Fruit fly (Drosophila melanogaster) whole organism, embryonic: ENCODE data around the gene CG43401.

Experiments
- Antp ChIP-seq: fragments of 200-800 bp; sonication (Bioruptor generic); optimal IDR thresholded peaks from 3 replicates; lab custom pipeline; 2016; ENCODE audit warnings: missing biosample characterization, missing genetic modification characterization
- B-H1 ChIP-seq: fragments of 200-800 bp; sonication (Bioruptor generic); IDR thresholded peaks from 3 replicates; pipeline ENCODE4 v1.3.6; 2022; ENCODE audit warnings: missing biosample characterization, missing genetic modification characterization
- Bgb ChIP-seq: fragments of 200-800 bp; sonication (Bioruptor generic); IDR thresholded peaks from 2 replicates; pipeline ENCODE4 v1.3.6; 2022; ENCODE audit warnings: missing biosample characterization, missing genetic modification characterization; ENCODE audit not compliant: partially characterized antibody
- CG10209 ChIP-seq: fragments of 200-800 bp; sonication (Bioruptor generic); optimal IDR thresholded peaks from 3 replicates; lab custom pipeline; 2017; ENCODE audit warnings: missing biosample characterization, mild to moderate bottlenecking, missing genetic modification characterization, missing genetic modification reagents
- CG1024 ChIP-seq: fragments of 200-800 bp; sonication (Bioruptor generic); IDR thresholded peaks from 2 replicates; pipeline ENCODE4 v1.3.6; 2022; ENCODE audit warnings: missing biosample characterization, missing genetic modification characterization
- CG10267 ChIP-seq: fragments of 200-800 bp; sonication (Bioruptor generic); optimal IDR thresholded peaks from 2 replicates; lab custom pipeline; 2018; ENCODE audit warnings: missing biosample characterization, mild to moderate bottlenecking, missing genetic modification characterization, moderate library complexity
- CG10321 ChIP-seq: fragments of 200-800 bp; sonication (Bioruptor generic); IDR thresholded peaks from 2 replicates; pipeline ENCODE4 v1.3.6; 2022; ENCODE audit warnings: missing biosample characterization, missing genetic modification characterization
- CG11398 ChIP-seq: fragments of 200-800 bp; sonication (Bioruptor generic); optimal IDR thresholded peaks from 2 replicates; lab custom pipeline; 2016; ENCODE audit warnings: missing biosample characterization, missing genetic modification characterization
- CG12769 ChIP-seq: fragments of 200-800 bp; sonication (Bioruptor generic); optimal IDR thresholded peaks from 2 replicates; lab custom pipeline; 2019; ENCODE audit warnings: missing biosample characterization, mild to moderate bottlenecking, missing genetic modification characterization, moderate library complexity
- CG14860 ChIP-seq: fragments of 200-800 bp; sonication (Bioruptor generic); IDR thresholded peaks from 3 replicates; pipeline ENCODE4 v1.3.6; 2022; ENCODE audit warnings: missing biosample characterization, missing genetic modification characterization; ENCODE audit not compliant: partially characterized antibody
- CG1603 ChIP-seq: fragments of 200-800 bp; sonication (Bioruptor generic); optimal IDR thresholded peaks from 2 replicates; lab custom pipeline; 2019; ENCODE audit warnings: missing biosample characterization, mild to moderate bottlenecking, missing genetic modification characterization, moderate library complexity
- CG2678 ChIP-seq: fragments of 200-800 bp; sonication (Bioruptor generic); optimal IDR thresholded peaks from 3 replicates; lab custom pipeline; 2019; ENCODE audit warnings: missing biosample characterization, mild to moderate bottlenecking, missing genetic modification characterization, moderate library complexity
- CG2889 ChIP-seq: fragments of 200-800 bp; sonication (Bioruptor generic); IDR thresholded peaks from 3 replicates; pipeline ENCODE4 v1.3.6; 2022; ENCODE audit warnings: missing biosample characterization, missing genetic modification characterization
- CG3726 ChIP-seq: fragments of 200-800 bp; sonication (Bioruptor generic); IDR thresholded peaks from 3 replicates; pipeline ENCODE4, ENCODE4 v1.3.6; 2022; ENCODE audit warnings: missing biosample characterization, missing genetic modification characterization
- CG4424 ChIP-seq: fragments of 200-800 bp; sonication (Bioruptor generic); optimal IDR thresholded peaks from 3 replicates; lab custom pipeline; 2016; ENCODE audit warnings: missing biosample characterization, missing genetic modification characterization
- CG6175 ChIP-seq: fragments of 200-800 bp; sonication (Bioruptor generic); IDR thresholded peaks from 3 replicates; pipeline ENCODE4 v1.3.6; 2022; ENCODE audit warnings: missing biosample characterization, missing genetic modification characterization
- CG7271 ChIP-seq: fragments of 200-800 bp; sonication (Bioruptor generic); optimal IDR thresholded peaks from 2 replicates; lab custom pipeline; 2018; ENCODE audit warnings: missing biosample characterization, mild to moderate bottlenecking, missing genetic modification characterization, moderate library complexity
- CG7372 ChIP-seq: fragments of 200-800 bp; sonication (Bioruptor generic); IDR thresholded peaks from 2 replicates; pipeline ENCODE4 v1.3.6; 2022; ENCODE audit warnings: missing biosample characterization, missing genetic modification characterization
- CG7963 ChIP-seq: fragments of 200-800 bp; sonication (Bioruptor generic); IDR thresholded peaks from 3 replicates; pipeline ENCODE4 v1.3.6; 2022; ENCODE audit warnings: missing biosample characterization, missing genetic modification characterization; ENCODE audit not compliant: partially characterized antibody
- Dbx ChIP-seq: fragments of 200-800 bp; sonication (Bioruptor generic); IDR thresholded peaks from 3 replicates; pipeline ENCODE4 v1.3.6; 2022; ENCODE audit warnings: missing biosample characterization, missing genetic modification characterization
- Ets97D ChIP-seq: fragments of 200-800 bp; sonication (Bioruptor generic); optimal IDR thresholded peaks from 3 replicates; lab custom pipeline; 2016; ENCODE audit warnings: missing biosample characterization, missing genetic modification characterization
- GATAe ChIP-seq: fragments of 200-800 bp; sonication (Bioruptor generic); conservative IDR thresholded peaks from 2 replicates; pipeline ENCODE4 v1.3.6; 2022; ENCODE audit warnings: missing biosample characterization, missing genetic modification characterization
- Lhr ChIP-seq: fragments of 200-800 bp; sonication (Bioruptor generic); optimal IDR thresholded peaks from 3 replicates; lab custom pipeline; 2017; ENCODE audit warnings: mild to moderate bottlenecking, missing biosample characterization, missing genetic modification reagents, missing genetic modification characterization
- Lpt ChIP-seq: fragments of >200 bp; optimal IDR thresholded peaks from 2 replicates; lab custom pipeline; 2018; ENCODE audit warnings: missing biosample characterization, missing genetic modification characterization
- MESR4 ChIP-seq: fragments of 200-800 bp; sonication (Bioruptor generic); optimal IDR thresholded peaks from 2 replicates; lab custom pipeline; 2018; ENCODE audit warnings: missing biosample characterization, mild to moderate bottlenecking, missing genetic modification characterization, moderate library complexity
- Mes4 ChIP-seq: fragments of 200-800 bp; sonication (Bioruptor generic); optimal IDR thresholded peaks from 2 replicates; lab custom pipeline; 2016; ENCODE audit warnings: missing biosample characterization, missing genetic modification characterization
- Poxn ChIP-seq: fragments of 200-800 bp; sonication (Bioruptor generic); IDR thresholded peaks from 2 replicates; pipeline ENCODE4 v1.3.6; 2022; ENCODE audit warnings: missing biosample characterization, missing genetic modification characterization
- Sox100B ChIP-seq: fragments of 200-800 bp; sonication (Bioruptor generic); optimal IDR thresholded peaks from 3 replicates; lab custom pipeline; 2018; ENCODE audit warnings: missing biosample characterization, mild to moderate bottlenecking, missing genetic modification characterization
- Spps ChIP-seq: fragments of 200-800 bp; sonication (Bioruptor generic); optimal IDR thresholded peaks from 2 replicates; lab custom pipeline; 2018; ENCODE audit warnings: missing biosample characterization, mild to moderate bottlenecking, missing genetic modification characterization
- ab ChIP-seq: fragments of 200-800 bp; sonication (Bioruptor generic); optimal IDR thresholded peaks from 2 replicates; lab custom pipeline; 2016; ENCODE audit warnings: missing biosample characterization, missing genetic modification characterization
- ara ChIP-seq: fragments of 200-800 bp; sonication (Bioruptor generic); IDR thresholded peaks from 2 replicates; pipeline ENCODE4 v1.3.6; 2022; ENCODE audit warnings: missing biosample characterization, missing genetic modification characterization
- chinmo ChIP-seq: fragments of 200-800 bp; sonication (Bioruptor generic); IDR thresholded peaks from 4 replicates; pipeline ENCODE4 v1.3.6; 2022; ENCODE audit warnings: missing biosample characterization, missing genetic modification characterization; ENCODE audit not compliant: partially characterized antibody
- dan ChIP-seq: fragments of 200-800 bp; sonication (Bioruptor generic); IDR thresholded peaks from 2 replicates; pipeline ENCODE4 v1.3.6; 2022; ENCODE audit warnings: missing biosample characterization, missing genetic modification characterization
- dmrt11E ChIP-seq: fragments of 200-800 bp; sonication (Bioruptor generic); optimal IDR thresholded peaks from 3 replicates; lab custom pipeline; 2018; ENCODE audit warnings: missing biosample characterization, mild to moderate bottlenecking, missing genetic modification characterization, moderate library complexity
- dmrt99B ChIP-seq: fragments of 200-800 bp; sonication (Bioruptor generic); optimal IDR thresholded peaks from 2 replicates; lab custom pipeline; 2018; ENCODE audit warnings: missing biosample characterization, mild to moderate bottlenecking, missing genetic modification characterization, moderate library complexity
- fru ChIP-seq: fragments of >200 bp; optimal IDR thresholded peaks from 2 replicates; lab custom pipeline; 2017
- ftz-f1 ChIP-seq: fragments of 200-800 bp; sonication (Bioruptor generic); optimal IDR thresholded peaks from 2 replicates; lab custom pipeline; 2016; ENCODE audit warnings: missing biosample characterization, missing genetic modification characterization
- fu2 ChIP-seq: fragments of 200-800 bp; sonication (Bioruptor generic); optimal IDR thresholded peaks from 2 replicates; lab custom pipeline; 2016; ENCODE audit warnings: missing biosample characterization, missing genetic modification characterization
- gro ChIP-seq: fragments of 200-800 bp; sonication (Bioruptor generic); optimal IDR thresholded peaks from 2 replicates; lab custom pipeline; 2016; ENCODE audit warnings: missing biosample characterization, missing genetic modification characterization
- knrl ChIP-seq: fragments of 200-800 bp; sonication (Bioruptor generic); IDR thresholded peaks from 3 replicates; pipeline ENCODE4 v1.3.6; 2022; ENCODE audit warnings: missing biosample characterization, missing genetic modification characterization; ENCODE audit not compliant: partially characterized antibody
- oc ChIP-seq: fragments of 200-800 bp; sonication (Bioruptor generic); optimal IDR thresholded peaks from 2 replicates; lab custom pipeline; 2018; ENCODE audit warnings: missing biosample characterization, mild to moderate bottlenecking, missing genetic modification characterization, moderate library complexity
- otp ChIP-seq: fragments of 200-800 bp; sonication (Bioruptor generic); IDR thresholded peaks from 3 replicates; pipeline ENCODE4, ENCODE4 v1.3.6; 2022; ENCODE audit warnings: missing biosample characterization, missing genetic modification characterization
- phol ChIP-seq: fragments of 200-800 bp; sonication (Bioruptor generic); optimal IDR thresholded peaks from 3 replicates; lab custom pipeline; 2018; ENCODE audit warnings: missing biosample characterization, mild to moderate bottlenecking, missing genetic modification characterization, moderate library complexity
- psq ChIP-seq: fragments of 200-800 bp; sonication (Bioruptor generic); optimal IDR thresholded peaks from 2 replicates; lab custom pipeline; 2017; ENCODE audit warnings: missing biosample characterization, missing genetic modification characterization
- ro ChIP-seq: fragments of 200-800 bp; sonication (Bioruptor generic); IDR thresholded peaks from 2 replicates; pipeline ENCODE4 v1.3.6; 2022; ENCODE audit warnings: missing biosample characterization, missing genetic modification characterization
- sens ChIP-seq: fragments of 200-800 bp; sonication (Bioruptor generic); peaks from one replicate; lab custom pipeline; 2016; ENCODE audit warnings: missing biosample characterization, missing genetic modification characterization
- slbo ChIP-seq: fragments of 200-800 bp; sonication (Bioruptor generic); IDR thresholded peaks from 2 replicates; pipeline ENCODE4 v1.3.6; 2022; ENCODE audit warnings: missing biosample characterization, missing genetic modification characterization
- tap ChIP-seq: fragments of 200-800 bp; optimal IDR thresholded peaks from 3 replicates; lab custom pipeline; 2019; ENCODE audit warnings: missing biosample characterization, mild to moderate bottlenecking, missing genetic modification characterization, moderate library complexity
- tna ChIP-seq: fragments of 200-800 bp; sonication (Bioruptor generic); IDR thresholded peaks from 2 replicates; pipeline ENCODE4 v1.3.6; 2022; ENCODE audit warnings: missing biosample characterization, missing genetic modification characterization; ENCODE audit not compliant: partially characterized antibody
- toy ChIP-seq: fragments of 200-800 bp; sonication (Bioruptor generic); IDR thresholded peaks from 2 replicates; pipeline ENCODE4 v1.3.6; 2022; ENCODE audit warnings: missing biosample characterization, missing genetic modification characterization
- vnd ChIP-seq: fragments of 200-800 bp; sonication (Bioruptor generic); IDR thresholded peaks from 3 replicates; pipeline ENCODE4 v1.3.6; 2022; ENCODE audit warnings: missing biosample characterization, missing genetic modification characterization; ENCODE audit not compliant: partially characterized antibody
- zf30C ChIP-seq: fragments of 200-800 bp; sonication (Bioruptor generic); optimal IDR thresholded peaks from 3 replicates; lab custom pipeline; 2018; ENCODE audit warnings: missing biosample characterization, mild to moderate bottlenecking, missing genetic modification characterization

The CG43401 gene

DNA sequence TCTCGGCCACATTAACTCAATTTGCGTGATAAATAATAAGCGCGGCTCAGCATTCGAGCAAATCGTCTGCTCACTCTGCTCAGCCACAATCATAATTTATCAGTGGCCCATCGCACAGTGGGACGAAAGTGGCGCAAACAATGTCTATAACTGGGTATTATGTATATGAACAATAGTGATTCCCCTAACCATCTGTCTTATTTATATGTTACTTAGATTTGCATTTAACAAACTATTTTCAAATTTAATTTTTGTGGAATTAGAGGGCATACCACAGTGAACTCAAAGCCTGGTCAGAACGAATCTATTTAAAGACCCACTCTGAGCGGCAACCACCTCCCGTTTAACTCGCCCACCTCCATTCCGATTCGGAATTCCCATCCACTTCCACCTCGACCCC is 482 bp upstream of the CG43401 start (continued):
- TF ChIP-seq knrl: no peak
- TF ChIP-seq CG14860 (GFP tag; lab: Robert Waterston, UW): no peak
- TF ChIP-seq oc (tag; lab: Kevin White, UChicago): no peak
- no peak for TF ChIP-seq zf30C (GFP tag; lab: Kevin White, UChicago)
- no peak for TF ChIP-seq CG4424
- no peak for TF ChIP-seq CG7963
- no peak for TF ChIP-seq CG10267 (tag; lab: Kevin White, UChicago)
- no peak for TF ChIP-seq fru (lab: Kevin White, UChicago)
- TF ChIP-seq Mes4 (GFP tag; lab: Kevin White, UChicago): peak; percentile 33
- TF ChIP-seq MESR4: no peak
- TF ChIP-seq vnd (GFP tag; lab: Robert Waterston, UW): no peak
- TF ChIP-seq sens (GFP tag; lab: Kevin White, UChicago): peak; percentile 81
- TF ChIP-seq CG2678 (tag; lab: Kevin White, UChicago): no peak
- peak; percentile 14 for TF ChIP-seq tap (tag; lab: Kevin White, UChicago)
- TF ChIP-seq dan (GFP tag; lab: Robert Waterston, UW): no peak
- no peak for TF ChIP-seq CG7271 (tag; lab: Kevin White, UChicago)
- TF ChIP-seq CG3726 (GFP tag; lab: Robert Waterston, UW): peak; percentile 60; the same call in 1 of the 3 replicates
- TF ChIP-seq Spps (tag; lab: Kevin White, UChicago): no peak
- no peak for TF ChIP-seq CG6175 (GFP tag; lab: Robert Waterston, UW)
- TF ChIP-seq dmrt11E (tag; lab: Kevin White, UChicago): peak; percentile 52
- no peak for TF ChIP-seq psq (GFP tag; lab: Kevin White, UChicago)
- no peak for TF ChIP-seq GATAe (GFP tag; lab: Robert Waterston, UW)
- 0 out of 2 replicates have a peak, but pooled peaks have one; percentile 12 for TF ChIP-seq CG1024 (GFP tag; lab: Robert Waterston, UW)
- peak; percentile 44 for TF ChIP-seq dmrt99B
- TF ChIP-seq chinmo (GFP tag; lab: Robert Waterston, UW): no peak
- no peak for TF ChIP-seq tna (GFP tag; lab: Robert Waterston, UW)
- no peak for TF ChIP-seq Lpt (GFP tag; lab: Kevin White, UChicago)
- TF ChIP-seq ftz-f1 (GFP tag; lab: Kevin White, UChicago): no peak
- TF ChIP-seq CG10321: no peak
- TF ChIP-seq Bgb: no peak
- TF ChIP-seq ab (GFP tag; lab: Kevin White, UChicago): no peak
- peak; percentile 58; the same call in 2 of the 3 replicates for TF ChIP-seq otp (GFP tag; lab: Robert Waterston, UW)
- no peak for TF ChIP-seq toy
- TF ChIP-seq CG7372 (GFP tag; lab: Robert Waterston, UW): no peak
- TF ChIP-seq gro (GFP tag; lab: Kevin White, UChicago): no peak
- TF ChIP-seq CG12769 (tag; lab: Kevin White, UChicago): peak; percentile 31
- no peak for TF ChIP-seq Lhr (GFP tag; lab: Kevin White, UChicago)
- TF ChIP-seq Dbx: no peak
- no peak for TF ChIP-seq fu2 (GFP tag; lab: Kevin White, UChicago)
- TF ChIP-seq Ets97D: no peak
- no peak for TF ChIP-seq ro (GFP tag; lab: Robert Waterston, UW)
- TF ChIP-seq phol (tag; lab: Kevin White, UChicago): peak; percentile 9
- TF ChIP-seq Poxn (GFP tag; lab: Robert Waterston, UW): no peak
- peak; percentile 13 for TF ChIP-seq CG10209 (GFP tag; lab: Kevin White, UChicago)
- peak; percentile 38; the same call in 1 of the 2 replicates for TF ChIP-seq ara (GFP tag; lab: Robert Waterston, UW)
- no peak; the same call in 2 of the 3 replicates for TF ChIP-seq B-H1 (GFP tag; lab: Robert Waterston, UW)
- no peak for TF ChIP-seq Sox100B (GFP tag; lab: Kevin White, UChicago)
- no peak for TF ChIP-seq CG2889 (GFP tag; lab: Robert Waterston, UW)
- peak; percentile 84 for TF ChIP-seq CG1603 (tag; lab: Kevin White, UChicago)
- TF ChIP-seq CG11398 (GFP tag; lab: Kevin White, UChicago): no peak
- TF ChIP-seq slbo (GFP tag; lab: Robert Waterston, UW): peak; percentile 66
- no peak for TF ChIP-seq Antp
